Worm (Caenorhabditis elegans): ENCODE results near the gene fbxa-157.

ce11 chrV:17870569-17870968 is 29.0 kb upstream of the fbxa-157 start, which contains the start of gene csn-1:
- no peak for TF ChIP-seq C16A3.4 (tag; optimal IDR thresholded peaks at IDR 0.05)
- no peak for TF ChIP-seq lin-39 (tag; optimal IDR thresholded peaks at IDR 0.05)
- TF ChIP-seq nhr-71 (tag; optimal IDR thresholded peaks at IDR 0.05) = no peak
- TF ChIP-seq lin-15B (tag; optimal IDR thresholded peaks at IDR 0.05) = peak; percentile 14
- TF ChIP-seq fkh-4 (tag; optimal IDR thresholded peaks at IDR 0.05; ENCODE audit: borderline replicate concordance) = no peak
- TF ChIP-seq zip-4 (GFP tag; optimal IDR thresholded peaks at IDR 0.05) = no peak

Measured in whole organism, L1 larva.